Worm (Caenorhabditis elegans): ENCODE measurements around the gene pkc-1.

The pkc-1 gene

DNA sequence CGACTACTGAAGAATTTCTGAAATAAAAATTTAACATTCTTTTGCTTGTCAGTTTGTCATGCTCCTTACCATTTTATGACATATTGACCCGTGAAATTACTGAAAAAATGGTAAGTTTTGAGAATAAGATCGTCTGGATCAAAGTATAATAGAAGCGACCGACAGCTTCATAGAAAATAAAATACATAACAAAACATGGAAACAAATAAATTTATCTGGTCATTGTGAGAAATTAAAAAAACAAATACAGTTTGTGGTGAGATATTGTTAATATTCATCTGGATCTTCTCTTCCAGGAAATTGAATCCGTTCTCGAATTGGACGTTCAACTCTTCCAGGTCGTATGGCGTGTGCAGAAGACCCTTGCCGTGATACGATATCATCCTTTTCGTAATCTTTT lies at the start of gene pkc-1:
Gene pkc-1, minus strand, starts transcription at position 101 of the 400 bp plus-strand sequence.
- TF ChIP-seq F13C5.2 (tag; optimal IDR thresholded peaks at IDR 0.05) (no peak), sea-1 (GFP tag; conservative IDR thresholded peaks at IDR 0.05) (no peak), ama-1 (optimal IDR thresholded peaks at IDR 0.05) (no peak), ceh-36 (tag; optimal IDR thresholded peaks at IDR 0.05) (no peak), B0310.2 (tag; optimal IDR thresholded peaks at IDR 0.05) (no peak), tra-4 (tag; optimal IDR thresholded peaks at IDR 0.05) (no peak), tbx-11 (GFP tag; IDR thresholded peaks at IDR 0.05) (no peak), hnd-1 (tag; optimal IDR thresholded peaks at IDR 0.05) (no peak), ceh-13 (GFP tag; optimal IDR thresholded peaks at IDR 0.05) (no peak), pes-1 (GFP tag; IDR thresholded peaks at IDR 0.05) (no peak), hmg-4 (GFP tag; optimal IDR thresholded peaks at IDR 0.05) (no peak), ets-7 (tag; optimal IDR thresholded peaks at IDR 0.05) (no peak), tbx-37 (GFP tag; conservative IDR thresholded peaks at IDR 0.05) (no peak), flt-1 (GFP tag; IDR thresholded peaks at IDR 0.05) (no peak), scrt-1 (GFP tag; IDR thresholded peaks at IDR 0.05) (no peak), aly-1 (tag; optimal IDR thresholded peaks at IDR 0.05) (no peak), hmbx-1 (tag; optimal IDR thresholded peaks at IDR 0.05) (no peak)

DNA sequence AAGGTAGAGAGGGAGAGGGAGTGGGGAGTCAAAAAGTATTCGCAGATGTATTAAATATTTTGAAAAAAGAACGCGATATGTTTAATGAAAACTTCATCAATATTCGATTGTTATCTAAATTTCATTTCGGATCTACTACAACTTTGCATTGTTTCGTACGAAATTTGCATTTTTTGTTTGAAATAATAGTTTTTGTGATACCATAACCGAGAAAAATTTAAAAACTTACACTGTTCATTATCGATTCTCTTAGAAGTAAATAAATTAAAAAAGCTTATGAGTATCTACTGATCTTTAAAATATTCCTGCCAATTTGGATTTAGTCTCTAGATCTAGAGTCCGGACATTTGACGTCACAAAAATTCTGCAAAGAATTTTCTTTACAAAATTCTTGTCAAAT lies 48.3 kb upstream of the pkc-1 start, which contains the start of gene R07B7.9:
Gene R07B7.9, minus strand, starts transcription at position 101 of the 400 bp plus-strand sequence.
- TF ChIP-seq hmg-4 (GFP tag; optimal IDR thresholded peaks at IDR 0.05) (no peak), tbx-11 (GFP tag; IDR thresholded peaks at IDR 0.05) (no peak), hmbx-1 (tag; optimal IDR thresholded peaks at IDR 0.05) (no peak), B0310.2 (tag; optimal IDR thresholded peaks at IDR 0.05) (no peak), sea-1 (GFP tag; conservative IDR thresholded peaks at IDR 0.05) (no peak), flt-1 (GFP tag; IDR thresholded peaks at IDR 0.05) (no peak), scrt-1 (GFP tag; IDR thresholded peaks at IDR 0.05) (no peak), tbx-37 (GFP tag; conservative IDR thresholded peaks at IDR 0.05) (no peak), hnd-1 (tag; optimal IDR thresholded peaks at IDR 0.05) (no peak), ceh-36 (tag; optimal IDR thresholded peaks at IDR 0.05) (no peak), ceh-13 (GFP tag; optimal IDR thresholded peaks at IDR 0.05) (no peak), tra-4 (tag; optimal IDR thresholded peaks at IDR 0.05) (no peak), pes-1 (GFP tag; IDR thresholded peaks at IDR 0.05) (no peak), ets-7 (tag; optimal IDR thresholded peaks at IDR 0.05) (no peak)

DNA sequence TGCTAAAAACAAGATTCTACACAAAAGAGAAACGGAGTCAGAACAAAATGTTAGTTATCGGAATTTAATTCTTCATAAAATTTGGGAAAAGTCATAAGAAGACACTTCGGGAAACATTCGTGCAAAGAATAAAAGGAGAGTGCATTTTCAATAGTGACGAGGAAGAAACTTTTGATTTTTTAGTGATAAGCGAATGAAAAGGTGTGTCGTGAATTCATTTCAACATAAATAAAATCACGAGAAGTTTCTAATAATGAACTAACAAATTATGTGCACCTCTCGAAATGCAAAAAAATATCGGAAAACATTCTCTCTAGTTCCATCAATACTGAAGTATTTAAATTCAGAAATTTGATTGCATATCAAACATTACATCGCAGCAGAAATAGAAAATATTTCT lies 44.0 kb upstream of the pkc-1 start:
- no peak for TF ChIP-seq scrt-1 (GFP tag; IDR thresholded peaks at IDR 0.05)
- TF ChIP-seq ceh-36 (tag; optimal IDR thresholded peaks at IDR 0.05), result no peak
- TF ChIP-seq F13C5.2 (tag; optimal IDR thresholded peaks at IDR 0.05), result no peak
- TF ChIP-seq hmg-4 (GFP tag; optimal IDR thresholded peaks at IDR 0.05), result no peak

DNA sequence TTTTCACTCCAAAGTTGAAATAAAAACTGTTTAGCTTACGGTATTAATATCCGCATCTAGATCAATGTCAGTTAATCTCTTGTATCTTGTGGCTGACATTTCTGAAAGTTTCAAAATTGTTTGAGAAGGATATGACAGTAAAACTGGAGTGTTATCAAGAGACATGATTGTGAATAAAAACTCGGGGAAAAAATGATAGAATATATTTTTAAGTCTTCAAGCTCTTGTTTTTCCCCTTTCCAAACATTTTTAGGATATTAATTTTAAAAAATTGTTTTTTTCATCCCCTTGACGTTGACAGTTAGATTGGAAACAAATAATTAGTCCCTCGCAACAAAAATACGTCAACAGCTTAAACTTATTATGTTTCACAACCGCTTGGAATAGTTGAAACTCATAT lies 42.9 kb upstream of the pkc-1 start, which contains the start of gene R07B7.6:
Gene R07B7.6, minus strand, starts transcription at position 101 of the 400 bp plus-strand sequence.
- TF ChIP-seq hmg-4 (GFP tag; optimal IDR thresholded peaks at IDR 0.05) (no peak), sea-1 (GFP tag; conservative IDR thresholded peaks at IDR 0.05) (no peak), ceh-36 (tag; optimal IDR thresholded peaks at IDR 0.05) (no peak), tbx-37 (GFP tag; conservative IDR thresholded peaks at IDR 0.05) (no peak), flt-1 (GFP tag; IDR thresholded peaks at IDR 0.05) (no peak), ama-1 (optimal IDR thresholded peaks at IDR 0.05) (no peak), hmbx-1 (tag; optimal IDR thresholded peaks at IDR 0.05) (no peak), hnd-1 (tag; optimal IDR thresholded peaks at IDR 0.05) (no peak), tbx-11 (GFP tag; IDR thresholded peaks at IDR 0.05) (no peak), pes-1 (GFP tag; IDR thresholded peaks at IDR 0.05) (no peak), ets-7 (tag; optimal IDR thresholded peaks at IDR 0.05) (no peak), ceh-13 (GFP tag; optimal IDR thresholded peaks at IDR 0.05) (no peak), F13C5.2 (tag; optimal IDR thresholded peaks at IDR 0.05) (no peak), tra-4 (tag; optimal IDR thresholded peaks at IDR 0.05) (no peak)

DNA sequence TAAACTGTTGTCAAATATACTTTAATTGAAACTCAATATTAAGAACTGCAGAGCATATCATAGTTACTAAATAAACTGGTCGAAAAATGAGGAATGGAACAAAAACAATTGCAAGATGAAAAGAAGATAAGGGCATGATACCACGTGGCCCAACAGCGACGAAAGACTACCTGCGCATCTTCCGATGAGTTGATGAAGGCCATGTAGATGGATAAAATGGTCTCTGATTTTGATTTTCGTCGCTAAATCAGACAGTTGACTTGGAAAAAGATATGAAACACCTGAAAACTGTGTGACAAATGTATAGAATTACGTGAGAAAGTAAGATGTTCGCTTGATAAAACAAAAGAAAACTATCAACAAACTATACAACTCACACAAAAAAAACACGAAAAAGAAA lies 39.5 kb upstream of the pkc-1 start:
- TF ChIP-seq tbx-11 (GFP tag; IDR thresholded peaks at IDR 0.05) (no peak), tra-4 (tag; optimal IDR thresholded peaks at IDR 0.05) (no peak), flt-1 (GFP tag; IDR thresholded peaks at IDR 0.05) (no peak), tbx-37 (GFP tag; conservative IDR thresholded peaks at IDR 0.05) (no peak), scrt-1 (GFP tag; IDR thresholded peaks at IDR 0.05) (no peak), pes-1 (GFP tag; IDR thresholded peaks at IDR 0.05) (no peak), hmbx-1 (tag; optimal IDR thresholded peaks at IDR 0.05) (no peak), hmg-4 (GFP tag; optimal IDR thresholded peaks at IDR 0.05) (no peak), ceh-36 (tag; optimal IDR thresholded peaks at IDR 0.05) (no peak), F13C5.2 (tag; optimal IDR thresholded peaks at IDR 0.05) (no peak), ets-7 (tag; optimal IDR thresholded peaks at IDR 0.05) (no peak)

DNA sequence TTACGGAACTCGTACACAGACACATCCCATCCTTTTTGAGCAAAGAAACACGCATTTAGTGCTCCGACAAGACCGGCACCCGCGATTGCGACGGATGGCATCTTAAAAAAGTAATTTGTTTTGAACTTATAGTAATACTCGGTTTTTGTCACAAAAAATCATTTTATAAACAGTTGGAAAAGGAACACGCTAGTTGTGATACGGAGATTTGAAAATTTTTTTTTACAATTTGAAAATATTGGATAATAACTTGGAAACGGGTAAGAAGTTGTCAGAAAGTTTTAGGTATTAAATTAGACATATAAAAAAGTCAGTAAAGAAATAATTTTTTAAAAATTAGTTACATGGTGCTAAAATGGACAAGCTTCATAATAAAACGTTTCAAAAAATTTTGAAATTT lies 38.5 kb upstream of the pkc-1 start, which contains the start of gene kmo-1:
Gene kmo-1, minus strand, starts transcription at position 101 of the 400 bp plus-strand sequence.
- TF ChIP-seq aly-1 (tag; optimal IDR thresholded peaks at IDR 0.05), result no peak
- no peak for TF ChIP-seq ceh-13 (GFP tag; optimal IDR thresholded peaks at IDR 0.05)
- TF ChIP-seq ama-1 (optimal IDR thresholded peaks at IDR 0.05), result no peak
- no peak for TF ChIP-seq ceh-36 (tag; optimal IDR thresholded peaks at IDR 0.05)

DNA sequence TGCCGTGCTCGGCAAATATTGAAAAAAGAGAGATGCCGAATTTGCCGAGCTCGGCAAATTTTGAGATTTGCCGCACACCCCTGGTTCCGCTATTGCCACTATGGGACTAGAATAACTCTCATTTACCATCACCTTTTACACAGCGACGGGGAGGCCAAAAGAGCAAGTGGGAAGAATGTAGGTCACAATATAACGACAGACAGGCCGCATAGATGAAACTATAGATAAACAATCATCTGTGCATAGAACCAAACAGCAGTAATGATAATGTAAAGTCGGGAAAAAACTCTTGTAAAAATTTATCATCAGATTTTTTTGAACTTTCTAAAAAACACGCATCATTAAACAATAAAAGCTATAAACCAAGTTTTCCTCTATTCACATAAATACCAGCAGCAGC lies 36.5 kb upstream of the pkc-1 start, which contains the start of gene kmo-2:
Gene kmo-2, minus strand, starts transcription at position 101 of the 400 bp plus-strand sequence.
- TF ChIP-seq sea-1 (GFP tag; conservative IDR thresholded peaks at IDR 0.05) (no peak), flt-1 (GFP tag; IDR thresholded peaks at IDR 0.05) (no peak), tbx-37 (GFP tag; conservative IDR thresholded peaks at IDR 0.05) (no peak), hnd-1 (tag; optimal IDR thresholded peaks at IDR 0.05) (no peak), hmbx-1 (tag; optimal IDR thresholded peaks at IDR 0.05) (no peak), ama-1 (optimal IDR thresholded peaks at IDR 0.05) (no peak), pes-1 (GFP tag; IDR thresholded peaks at IDR 0.05) (no peak), ets-7 (tag; optimal IDR thresholded peaks at IDR 0.05) (no peak), scrt-1 (GFP tag; IDR thresholded peaks at IDR 0.05) (no peak), tbx-11 (GFP tag; IDR thresholded peaks at IDR 0.05) (no peak), F13C5.2 (tag; optimal IDR thresholded peaks at IDR 0.05) (no peak), B0310.2 (tag; optimal IDR thresholded peaks at IDR 0.05) (no peak), hmg-4 (GFP tag; optimal IDR thresholded peaks at IDR 0.05) (no peak), ceh-13 (GFP tag; optimal IDR thresholded peaks at IDR 0.05) (no peak), ceh-36 (tag; optimal IDR thresholded peaks at IDR 0.05) (no peak), tra-4 (tag; optimal IDR thresholded peaks at IDR 0.05) (no peak), aly-1 (tag; optimal IDR thresholded peaks at IDR 0.05) (no peak)

All from whole organism, early embryonic.